Worm (Caenorhabditis elegans) whole organism, L2 larva: Measurements from ENCODE around the gene K08B12.1.

Source experiments
- F13H6.1 ChIP-seq: sonication (generic microtip); optimal IDR thresholded peaks from 2 replicates; lab custom pipeline; 2016; ENCODE audit warnings: missing genetic modification characterization, missing compliant biosample characterization
- R02D3.7 ChIP-seq: fragments of 150-350 bp; optimal IDR thresholded peaks from 2 replicates; lab custom pipeline; 2014; ENCODE audit warnings: missing biosample characterization, missing genetic modification characterization
- Y55F3AM.14 ChIP-seq: fragments of 200-800 bp; sonication (Bioruptor generic); optimal IDR thresholded peaks from 2 replicates; lab custom pipeline; 2018; ENCODE audit warnings: mild to moderate bottlenecking, missing genetic modification characterization, missing compliant biosample characterization
- alr-1 ChIP-seq: fragments of 150-350 bp; optimal IDR thresholded peaks from 2 replicates; lab custom pipeline; 2014; ENCODE audit warnings: missing biosample characterization, missing genetic modification characterization
- aly-2 ChIP-seq: fragments of 150-350 bp; optimal IDR thresholded peaks from 2 replicates; lab custom pipeline; 2014; ENCODE audit warnings: missing biosample characterization, missing genetic modification characterization
- ama-1 ChIP-seq: fragments of 150-350 bp; optimal IDR thresholded peaks from 2 replicates; lab custom pipeline; 2018; ENCODE audit warnings: inconsistent platforms
- blmp-1 ChIP-seq: sonication (generic microtip); optimal IDR thresholded peaks from 2 replicates; lab custom pipeline; 2017; ENCODE audit warnings: missing genetic modification characterization, mild to moderate bottlenecking, missing compliant biosample characterization, antibody characterized with exemption, moderate library complexity; ENCODE audit not compliant: insufficient read depth
- ceh-82 ChIP-seq: fragments of 150-350 bp; optimal IDR thresholded peaks from 2 replicates; lab custom pipeline; 2014; ENCODE audit warnings: missing biosample characterization, missing genetic modification characterization
- crh-2 ChIP-seq: sonication (generic microtip); optimal IDR thresholded peaks from 2 replicates; lab custom pipeline; 2017; ENCODE audit warnings: missing biosample characterization, missing genetic modification characterization
- dmd-4 ChIP-seq: sonication (generic microtip); optimal IDR thresholded peaks from 2 replicates; lab custom pipeline; 2017; ENCODE audit warnings: missing biosample characterization, missing genetic modification characterization
- elt-1 ChIP-seq: fragments of 150-350 bp; optimal IDR thresholded peaks from 2 replicates; lab custom pipeline; 2014; ENCODE audit warnings: missing biosample characterization, missing genetic modification characterization
- elt-3 ChIP-seq: sonication (generic microtip); optimal IDR thresholded peaks from 2 replicates; lab custom pipeline; 2017; ENCODE audit warnings: missing biosample characterization, missing genetic modification characterization
- lin-39 ChIP-seq: fragments of 150-350 bp; optimal IDR thresholded peaks from 2 replicates; lab custom pipeline; 2014; ENCODE audit warnings: missing biosample characterization, missing genetic modification reagents, missing genetic modification characterization
- lsy-2 ChIP-seq, 2 experiments: fragments of 150-350 bp in 1 of 2; sonication (generic microtip) in 1 of 2; optimal IDR thresholded peaks; 2 replicates each; lab custom pipeline; 2014 to 2017; ENCODE audit warnings: missing biosample characterization in 2 of 2, missing genetic modification characterization in 2 of 2
- mab-5 ChIP-seq: fragments of 150-350 bp; optimal IDR thresholded peaks from 2 replicates; lab custom pipeline; 2014; ENCODE audit warnings: missing biosample characterization, missing genetic modification characterization
- mbf-1 ChIP-seq: sonication (generic microtip); optimal IDR thresholded peaks from 2 replicates; lab custom pipeline; 2017; ENCODE audit warnings: missing biosample characterization, missing genetic modification characterization
- nhr-10 ChIP-seq: sonication (generic microtip); optimal IDR thresholded peaks from 2 replicates; lab custom pipeline; 2017; ENCODE audit warnings: missing biosample characterization, missing genetic modification characterization
- nhr-11 ChIP-seq: fragments of 150-350 bp; optimal IDR thresholded peaks from 2 replicates; lab custom pipeline; 2014; ENCODE audit warnings: missing biosample characterization, missing genetic modification characterization
- nhr-12 ChIP-seq: fragments of 150-350 bp; optimal IDR thresholded peaks from 2 replicates; lab custom pipeline; 2014; ENCODE audit warnings: missing biosample characterization, missing genetic modification characterization
- nhr-23 ChIP-seq: fragments of 150-350 bp; optimal IDR thresholded peaks from 2 replicates; lab custom pipeline; 2014; ENCODE audit warnings: missing biosample characterization, missing genetic modification reagents, missing genetic modification characterization
- nhr-237 ChIP-seq: fragments of 150-350 bp; optimal IDR thresholded peaks from 2 replicates; lab custom pipeline; 2014; ENCODE audit warnings: missing biosample characterization, missing genetic modification characterization
- nhr-25 ChIP-seq: fragments of 150-350 bp; sonication (generic microtip); optimal IDR thresholded peaks from 3 replicates; lab custom pipeline; 2014; ENCODE audit warnings: missing biosample characterization, missing genetic modification characterization
- nhr-6 ChIP-seq: fragments of 150-350 bp; optimal IDR thresholded peaks from 2 replicates; lab custom pipeline; 2014; ENCODE audit warnings: missing biosample characterization, missing genetic modification characterization
- nhr-77 ChIP-seq: fragments of 150-350 bp; optimal IDR thresholded peaks from 2 replicates; lab custom pipeline; 2014; ENCODE audit warnings: missing biosample characterization, missing genetic modification characterization
- sem-4 ChIP-seq: fragments of 150-350 bp; optimal IDR thresholded peaks from 2 replicates; lab custom pipeline; 2014; ENCODE audit warnings: missing biosample characterization, missing genetic modification reagents, missing genetic modification characterization
- sma-9 ChIP-seq, 2 experiments: fragments of 150-350 bp in 1 of 2; sonication (generic microtip) in 1 of 2; optimal IDR thresholded peaks; 2 replicates each; lab custom pipeline; 2014 to 2016; ENCODE audit warnings: missing genetic modification characterization in 2 of 2, mild to moderate bottlenecking in 1 of 2, missing biosample characterization in 1 of 2, missing compliant biosample characterization in 1 of 2, missing genetic modification reagents in 1 of 2, moderate library complexity in 1 of 2
- snpc-4 ChIP-seq: fragments of 150-350 bp; optimal IDR thresholded peaks from 2 replicates; lab custom pipeline; 2014; ENCODE audit warnings: missing biosample characterization, missing genetic modification characterization
- unc-62 ChIP-seq: fragments of 150-350 bp; optimal IDR thresholded peaks from 2 replicates; lab custom pipeline; 2014; ENCODE audit warnings: missing biosample characterization, missing genetic modification reagents, missing genetic modification characterization
- ztf-1 ChIP-seq: fragments of 200-800 bp; sonication (Bioruptor generic); conservative IDR thresholded peaks from 2 replicates; pipeline ENCODE4 v1.3.6; 2022; ENCODE audit warnings: missing genetic modification characterization, missing compliant biosample characterization
- ztf-4 ChIP-seq: fragments of 150-350 bp; optimal IDR thresholded peaks from 2 replicates; lab custom pipeline; 2014; ENCODE audit warnings: missing biosample characterization, missing genetic modification characterization

The K08B12.1 gene

ce11 chrV:6221292-6221691, 37.9 kb upstream of the K08B12.1 start:
- TF ChIP-seq ama-1 (lab: Kevin White, UChicago) (peak; percentile 30), crh-2 (tag; lab: Kevin White, UChicago) (peak; percentile 10), nhr-12 (tag; lab: Kevin White, UChicago) (no peak), nhr-6 (tag; lab: Kevin White, UChicago) (peak; percentile 5)

DNA sequence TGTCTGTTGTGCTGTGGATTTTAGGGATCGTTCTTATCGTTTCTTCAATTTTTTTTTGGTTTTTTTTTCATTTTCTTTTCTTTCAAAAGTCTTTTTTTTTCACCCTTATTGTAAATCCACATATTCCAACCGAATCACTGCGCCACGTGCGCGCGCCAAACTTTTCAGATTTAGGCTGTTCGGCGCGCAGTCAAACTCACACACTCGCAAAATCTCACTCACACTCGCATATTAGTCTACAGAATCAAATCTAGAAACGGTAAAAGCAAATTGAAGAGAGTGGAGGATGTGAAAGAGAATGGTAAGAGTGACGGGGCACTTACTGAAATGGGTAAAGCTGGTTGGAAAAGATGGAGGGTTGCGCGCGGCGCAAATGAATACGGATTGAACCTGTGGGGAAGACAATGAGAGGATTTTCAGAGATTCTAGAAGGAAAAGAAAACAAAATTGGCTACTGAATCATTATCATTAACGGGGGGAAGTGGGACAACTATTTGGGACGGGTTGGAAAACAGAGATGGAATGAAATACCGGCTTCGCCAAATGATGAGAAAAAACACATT, 36.9 kb upstream of the K08B12.1 start:
- no peak for TF ChIP-seq ztf-4 (tag; lab: Kevin White, UChicago)
- TF ChIP-seq mbf-1 (tag; lab: Kevin White, UChicago), result no peak
- TF ChIP-seq R02D3.7 (tag; lab: Kevin White, UChicago), result no peak
- TF ChIP-seq aly-2, result no peak
- 0 out of 2 replicates have a peak, but pooled peaks have one; percentile 73 for TF ChIP-seq ztf-1
- no peak for TF ChIP-seq unc-62 (GFP tag; lab: Kevin White, UChicago)
- peak; percentile 27 for TF ChIP-seq nhr-25 (tag; lab: Kevin White, UChicago)

DNA sequence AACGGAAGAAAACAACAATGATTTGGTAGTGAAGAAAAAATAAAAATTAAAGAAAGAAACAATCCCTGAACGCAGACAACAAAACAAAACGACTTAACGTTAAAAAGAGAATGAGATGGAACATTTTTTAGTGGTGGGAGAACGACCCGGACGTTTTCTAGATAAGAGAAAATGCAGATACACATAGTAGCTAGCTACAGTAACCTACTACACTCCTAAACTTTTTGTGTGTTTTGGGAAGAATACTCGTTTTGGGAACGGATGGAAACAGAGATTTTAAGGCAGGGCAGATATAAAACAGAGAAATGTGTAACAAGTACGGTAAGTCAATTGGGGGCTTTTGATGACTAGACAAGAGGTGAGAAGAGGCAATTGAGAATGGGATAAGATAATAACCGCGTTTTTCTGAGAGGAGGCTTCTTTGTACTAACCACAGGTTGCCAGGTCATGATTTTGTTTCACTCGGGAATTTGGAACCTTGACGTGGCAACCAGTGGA, 36.3 kb upstream of the K08B12.1 start:
- TF ChIP-seq blmp-1 (peak; percentile 2), ceh-82 (tag; lab: Kevin White, UChicago) (no peak), elt-1 (tag; lab: Kevin White, UChicago) (no peak), sma-9 (GFP tag; optimal IDR thresholded peaks at IDR 0.05; lab: Kevin White, UChicago) (peak; percentile 17), sma-9 (tag; optimal IDR thresholded peaks at IDR 0.05; lab: Kevin White, UChicago) (no peak), lsy-2 (tag; optimal IDR thresholded peaks at IDR 0.05; lab: Kevin White, UChicago) (peak in 1 of 2 experiments; percentile 2), ztf-4 (tag; lab: Kevin White, UChicago) (no peak), sem-4 (tag; lab: Kevin White, UChicago) (no peak), R02D3.7 (tag; lab: Kevin White, UChicago) (no peak)

DNA sequence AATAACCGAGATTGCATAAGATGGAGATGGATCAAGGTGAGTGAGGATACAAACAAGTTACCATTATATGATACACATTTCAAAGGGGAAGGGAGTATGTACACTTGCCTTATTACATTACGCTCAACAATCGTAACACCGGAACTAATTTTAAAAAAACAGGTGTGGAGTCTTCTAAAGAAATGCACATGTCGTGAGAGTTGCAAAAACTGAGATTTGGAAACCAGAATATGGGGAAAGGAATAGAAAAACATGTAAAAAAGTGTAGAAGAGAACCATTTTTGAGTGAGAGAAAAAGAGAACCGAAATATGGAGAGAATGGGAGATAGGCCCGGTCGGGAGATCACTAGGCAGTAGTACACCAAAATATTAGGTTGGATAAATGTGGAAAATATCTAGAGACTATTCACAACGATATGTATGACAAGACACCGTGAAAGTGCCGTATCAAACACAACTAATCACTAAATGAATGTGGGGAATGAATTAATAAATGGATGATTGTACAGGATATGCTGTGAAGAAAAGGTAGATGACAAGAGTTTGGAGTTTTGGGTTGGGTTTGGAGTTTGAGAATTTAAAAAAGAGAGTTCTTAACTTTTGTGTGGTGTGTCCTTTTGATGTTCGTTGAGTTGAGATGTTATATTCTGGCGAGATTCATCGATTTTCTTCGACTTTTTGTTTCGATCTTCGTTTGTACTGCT, 35.7 kb upstream of the K08B12.1 start:
- TF ChIP-seq lin-39 (tag; lab: Kevin White, UChicago) (no peak), sma-9 (GFP tag; optimal IDR thresholded peaks at IDR 0.05; lab: Kevin White, UChicago) (peak; percentile 31), sma-9 (tag; optimal IDR thresholded peaks at IDR 0.05; lab: Kevin White, UChicago) (no peak), mab-5 (tag; lab: Kevin White, UChicago) (peak; percentile 11)

ce11 chrV:6224019-6224335, 35.2 kb upstream of the K08B12.1 start:
- TF ChIP-seq elt-1 (tag; lab: Kevin White, UChicago) (no peak), elt-3 (tag; lab: Kevin White, UChicago) (no peak), ama-1 (lab: Kevin White, UChicago) (no peak), nhr-11 (tag; lab: Kevin White, UChicago) (no peak), R02D3.7 (tag; lab: Kevin White, UChicago) (no peak), sem-4 (tag; lab: Kevin White, UChicago) (no peak), nhr-77 (no peak), mbf-1 (tag; lab: Kevin White, UChicago) (no peak), blmp-1 (no peak), alr-1 (tag; lab: Kevin White, UChicago) (no peak), Y55F3AM.14 (no peak), F13H6.1 (no peak), ceh-82 (tag; lab: Kevin White, UChicago) (no peak), ztf-4 (tag; lab: Kevin White, UChicago) (no peak), ztf-1 (no peak), nhr-23 (tag; lab: Kevin White, UChicago) (no peak), snpc-4 (tag; lab: Kevin White, UChicago) (no peak), nhr-10 (tag; lab: Kevin White, UChicago) (no peak), nhr-237 (tag; lab: Kevin White, UChicago) (no peak), dmd-4 (tag; lab: Kevin White, UChicago) (no peak)
